Fruit fly (Drosophila melanogaster): ENCODE results near the gene HIPP1.

Gene HIPP1

DNA sequence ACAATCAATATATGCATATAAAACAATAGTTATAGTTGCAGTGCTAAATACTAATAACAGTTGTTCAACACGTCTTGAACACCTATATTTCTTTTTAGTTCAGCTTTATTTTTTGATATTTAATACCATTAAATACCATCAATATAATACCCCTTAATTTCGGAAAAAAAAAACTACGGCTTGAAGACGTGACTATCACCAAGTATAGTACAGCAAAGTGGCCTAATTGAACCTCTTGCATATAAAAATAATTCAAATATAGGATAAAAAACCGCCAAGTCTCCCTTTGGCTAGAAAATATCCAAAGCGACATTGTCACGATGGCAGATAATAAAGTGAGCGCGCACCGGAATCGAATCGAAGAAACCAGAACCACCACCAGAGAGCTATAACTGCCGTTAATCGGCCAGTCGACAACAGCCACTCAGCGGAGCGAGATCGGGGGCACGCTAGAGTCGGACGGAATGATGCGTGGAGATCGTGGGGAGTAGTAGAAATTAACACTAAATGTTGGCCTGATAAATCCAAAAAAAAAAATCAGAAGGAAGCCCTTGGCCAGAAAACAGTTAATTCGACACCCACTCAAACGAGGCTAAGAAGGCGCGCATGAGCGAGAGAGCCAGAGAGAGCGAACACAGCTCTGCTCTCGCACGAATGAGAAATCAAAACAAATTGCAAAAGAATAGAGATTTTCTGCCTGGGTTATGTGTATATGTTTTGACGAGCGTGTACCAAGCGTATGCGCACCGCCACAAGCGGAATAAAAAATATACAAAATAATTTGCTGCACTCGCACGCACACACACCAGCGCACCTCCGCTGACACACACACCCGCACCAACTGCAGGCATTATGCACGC is 24.4 kb upstream of the HIPP1 start:
- peak; percentile 47 for TF ChIP-seq CG7101 (tag; optimal IDR thresholded peaks at IDR 0.05)
- peak; percentile 15 for TF ChIP-seq CG1620 (GFP tag; optimal IDR thresholded peaks at IDR 0.05)
- TF ChIP-seq toe (GFP tag; optimal IDR thresholded peaks at IDR 0.05), result peak; percentile 73
- no peak for TF ChIP-seq CG5204 (GFP tag; optimal IDR thresholded peaks at IDR 0.05)
- peak; percentile 93 for TF ChIP-seq ovo (GFP tag; optimal IDR thresholded peaks at IDR 0.05)
- TF ChIP-seq CG7045 (GFP tag; optimal IDR thresholded peaks at IDR 0.05), result peak; percentile 4
- TF ChIP-seq Clk (GFP tag; optimal IDR thresholded peaks at IDR 0.05), result no peak
- peak; percentile 54 for TF ChIP-seq CG11617 (GFP tag; optimal IDR thresholded peaks at IDR 0.05)
- TF ChIP-seq Mnt (GFP tag; optimal IDR thresholded peaks at IDR 0.05), result peak; percentile 58
- TF ChIP-seq cic (GFP tag; optimal IDR thresholded peaks at IDR 0.05), result peak; percentile 62
- TF ChIP-seq Hr96 (GFP tag; optimal IDR thresholded peaks at IDR 0.05), result peak; percentile 60
- peak; percentile 39 for TF ChIP-seq CG33017 (tag; optimal IDR thresholded peaks at IDR 0.05)
- peak; percentile 68 for TF ChIP-seq pad (GFP tag; optimal IDR thresholded peaks at IDR 0.05)
- TF ChIP-seq Crg-1 (GFP tag; optimal IDR thresholded peaks at IDR 0.05), result peak; percentile 31
- no peak for TF ChIP-seq kay (GFP tag; ENCODE audit: borderline replicate concordance)
- peak; percentile 49 for TF ChIP-seq bab1 (GFP tag; optimal IDR thresholded peaks at IDR 0.05)
- TF ChIP-seq cnc (optimal IDR thresholded peaks at IDR 0.05), result no peak
- TF ChIP-seq tj (GFP tag; optimal IDR thresholded peaks at IDR 0.05), result peak; percentile 47
- TF ChIP-seq CG14711 (tag; optimal IDR thresholded peaks at IDR 0.05), result no peak
- TF ChIP-seq CG12768 (GFP tag; optimal IDR thresholded peaks at IDR 0.05), result peak; percentile 5

DNA sequence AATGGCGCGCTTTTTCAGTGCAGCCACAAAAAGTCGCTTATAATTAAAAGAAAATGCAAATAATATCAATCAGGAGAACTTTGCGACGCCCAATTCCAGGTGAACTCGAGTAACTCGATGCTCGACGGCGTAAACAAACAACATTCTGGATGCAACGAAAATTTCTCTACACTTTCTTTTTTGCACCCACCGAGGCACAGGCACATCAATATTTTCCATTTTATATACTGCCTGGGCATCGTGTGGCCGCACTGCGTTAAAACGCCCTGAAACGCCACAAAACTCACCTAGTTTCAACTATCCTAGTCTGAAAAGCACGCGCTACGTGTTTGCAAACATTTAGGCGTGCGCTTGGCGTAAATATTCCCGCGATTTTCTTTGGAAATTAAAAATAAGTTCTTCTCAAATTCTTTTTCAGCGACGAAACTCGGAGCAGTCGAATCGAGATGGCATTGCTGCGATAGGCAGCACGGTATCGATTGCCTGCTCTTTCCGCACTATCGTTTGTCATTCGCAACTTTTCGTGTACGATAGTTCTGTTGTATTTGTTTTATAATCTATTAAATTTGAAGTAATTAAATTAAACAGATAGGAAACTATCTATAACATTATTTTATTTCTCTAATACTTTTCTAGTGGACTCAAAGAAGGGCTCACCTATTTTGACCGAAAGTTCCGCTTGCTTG is 23.6 kb upstream of the HIPP1 start, which contains the start of gene Pcif1:
Gene Pcif1, minus strand, starts transcription at position 456 of the 686 bp plus-strand sequence.
- TF ChIP-seq CG33017 (tag; optimal IDR thresholded peaks at IDR 0.05), result no peak
- TF ChIP-seq CG1620 (GFP tag; optimal IDR thresholded peaks at IDR 0.05), result peak; percentile 11
- TF ChIP-seq CG7101 (tag; optimal IDR thresholded peaks at IDR 0.05), result peak; percentile 34
- no peak for TF ChIP-seq Clk (GFP tag; optimal IDR thresholded peaks at IDR 0.05)
- TF ChIP-seq bab1 (GFP tag; optimal IDR thresholded peaks at IDR 0.05), result peak; percentile 53
- no peak for TF ChIP-seq Mnt (GFP tag; optimal IDR thresholded peaks at IDR 0.05)
- TF ChIP-seq cic (GFP tag; optimal IDR thresholded peaks at IDR 0.05), result no peak
- no peak for TF ChIP-seq CG14711 (tag; optimal IDR thresholded peaks at IDR 0.05)
- no peak for TF ChIP-seq kay (GFP tag; ENCODE audit: borderline replicate concordance)
- no peak for TF ChIP-seq tj (GFP tag; optimal IDR thresholded peaks at IDR 0.05)
- TF ChIP-seq CG7045 (GFP tag; optimal IDR thresholded peaks at IDR 0.05), result no peak
- no peak for TF ChIP-seq Hr96 (GFP tag; optimal IDR thresholded peaks at IDR 0.05)
- no peak for TF ChIP-seq CG5204 (GFP tag; optimal IDR thresholded peaks at IDR 0.05)
- TF ChIP-seq toe (GFP tag; optimal IDR thresholded peaks at IDR 0.05), result peak; percentile 17
- TF ChIP-seq Crg-1 (GFP tag; optimal IDR thresholded peaks at IDR 0.05), result peak; percentile 42
- no peak for TF ChIP-seq ovo (GFP tag; optimal IDR thresholded peaks at IDR 0.05)
- no peak for TF ChIP-seq CG12768 (GFP tag; optimal IDR thresholded peaks at IDR 0.05)
- no peak for TF ChIP-seq CG11617 (GFP tag; optimal IDR thresholded peaks at IDR 0.05)
- TF ChIP-seq pad (GFP tag; optimal IDR thresholded peaks at IDR 0.05), result no peak
- TF ChIP-seq cnc (optimal IDR thresholded peaks at IDR 0.05), result no peak

DNA sequence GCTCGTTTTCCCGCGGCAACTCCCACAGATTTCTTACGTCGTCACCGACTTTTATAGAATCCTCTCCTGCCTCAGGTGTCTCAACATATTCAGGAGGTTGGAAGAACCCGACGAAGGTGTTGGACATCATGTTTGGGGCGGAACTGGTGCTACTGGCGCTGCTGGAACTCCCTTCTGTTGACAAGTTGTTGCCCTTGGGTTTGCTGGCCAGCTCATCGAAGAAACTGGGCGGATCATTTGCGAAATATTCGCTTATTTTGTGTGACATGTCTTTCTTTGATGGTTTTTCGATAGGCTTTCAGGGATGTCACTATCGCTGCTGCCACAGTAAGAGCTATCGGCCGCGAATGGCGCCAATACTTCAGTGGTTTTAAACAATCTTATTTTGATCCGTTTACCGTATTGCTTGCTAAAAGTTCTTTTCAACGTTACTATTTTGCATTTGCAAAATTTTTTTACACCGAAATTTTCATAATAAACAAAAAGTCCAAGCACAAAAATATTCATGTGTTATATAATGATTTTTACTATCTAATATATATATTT is 21.6 kb upstream of the HIPP1 start, which contains the start of gene CG11396:
Gene CG11396, minus strand, starts transcription at position 303 of the 546 bp plus-strand sequence.
- TF ChIP-seq bab1 (GFP tag; optimal IDR thresholded peaks at IDR 0.05), result peak; percentile 34
- no peak for TF ChIP-seq CG7101 (tag; optimal IDR thresholded peaks at IDR 0.05)

DNA sequence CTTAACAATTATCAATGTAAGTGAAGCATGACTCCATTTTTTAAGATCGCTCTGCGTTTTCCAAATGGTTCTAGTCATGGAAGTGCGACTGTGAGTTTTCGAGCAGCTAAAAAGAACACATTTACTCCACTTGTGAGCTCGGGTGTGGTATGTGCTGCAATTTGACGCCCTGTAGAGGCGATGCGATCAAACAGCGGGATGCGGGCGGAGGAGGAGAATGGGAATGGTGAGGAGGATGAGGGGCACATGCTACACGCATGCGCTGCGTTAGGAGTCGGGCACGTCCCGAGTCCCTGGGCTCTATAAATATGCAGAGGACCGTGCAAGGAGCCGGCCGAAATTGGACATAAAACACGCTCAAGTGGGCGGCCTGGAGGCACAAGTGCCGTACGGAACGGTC is 20.2 kb upstream of the HIPP1 start:
- TF ChIP-seq CG12768 (GFP tag; optimal IDR thresholded peaks at IDR 0.05) (no peak), kay (GFP tag; ENCODE audit: borderline replicate concordance) (no peak)

DNA sequence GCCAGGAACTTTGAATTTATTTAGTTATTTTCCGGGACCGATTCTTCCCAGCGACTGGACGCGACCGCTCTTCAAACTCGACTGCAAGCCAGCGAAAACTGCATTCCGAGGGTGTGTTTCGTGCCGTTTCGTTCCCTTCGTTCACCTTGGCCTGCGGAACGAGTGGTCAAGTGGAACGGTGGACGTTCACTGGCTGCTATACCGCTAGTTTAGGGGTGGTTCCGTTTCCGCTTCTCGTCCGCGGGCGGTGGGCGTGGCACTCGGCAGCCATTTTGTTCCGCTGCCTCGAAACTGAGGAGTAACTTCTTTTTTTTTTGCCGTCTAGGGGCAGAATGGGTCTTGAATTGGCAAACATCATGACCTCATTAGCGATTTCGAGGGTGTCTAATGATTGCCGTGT is 16.8 kb upstream of the HIPP1 start, which contains the start of gene Six4:
Gene Six4, minus strand, starts transcription at position 85 of the 400 bp plus-strand sequence.
- TF ChIP-seq CG7101 (tag; optimal IDR thresholded peaks at IDR 0.05) (peak; percentile 10), pad (GFP tag; optimal IDR thresholded peaks at IDR 0.05) (peak; percentile 34), CG5204 (GFP tag; optimal IDR thresholded peaks at IDR 0.05) (no peak), CG1620 (GFP tag; optimal IDR thresholded peaks at IDR 0.05) (no peak), CG12768 (GFP tag; optimal IDR thresholded peaks at IDR 0.05) (no peak), bab1 (GFP tag; optimal IDR thresholded peaks at IDR 0.05) (peak; percentile 43), cnc (optimal IDR thresholded peaks at IDR 0.05) (no peak), CG11617 (GFP tag; optimal IDR thresholded peaks at IDR 0.05) (peak; percentile 41), tj (GFP tag; optimal IDR thresholded peaks at IDR 0.05) (peak; percentile 62), CG33017 (tag; optimal IDR thresholded peaks at IDR 0.05) (no peak), CG14711 (tag; optimal IDR thresholded peaks at IDR 0.05) (no peak), ovo (GFP tag; optimal IDR thresholded peaks at IDR 0.05) (peak; percentile 13), toe (GFP tag; optimal IDR thresholded peaks at IDR 0.05) (no peak), Mnt (GFP tag; optimal IDR thresholded peaks at IDR 0.05) (peak; percentile 22), Crg-1 (GFP tag; optimal IDR thresholded peaks at IDR 0.05) (peak; percentile 20), Hr96 (GFP tag; optimal IDR thresholded peaks at IDR 0.05) (peak; percentile 29)

All from whole organism, adult.